Fruit fly (Drosophila melanogaster) whole organism, embryonic: ENCODE data around the gene CG14104.

ENCODE experiments used
- B-H1 ChIP-seq: fragments of 200-800 bp; sonication (Bioruptor generic); IDR thresholded peaks from 3 replicates; pipeline ENCODE4 v1.3.6; 2022; ENCODE audit warnings: missing biosample characterization, missing genetic modification characterization
- B-H2 ChIP-seq: fragments of 200-800 bp; sonication (Bioruptor generic); optimal IDR thresholded peaks from 2 replicates; lab custom pipeline; 2018; ENCODE audit warnings: missing biosample characterization, mild to moderate bottlenecking, missing genetic modification characterization
- CG10543 ChIP-seq: fragments of 200-800 bp; sonication (Bioruptor generic); optimal IDR thresholded peaks from 3 replicates; lab custom pipeline; 2017; ENCODE audit warnings: missing biosample characterization, mild to moderate bottlenecking, missing genetic modification characterization, moderate library complexity
- CG11504 ChIP-seq: fragments of 200-800 bp; sonication (Bioruptor generic); optimal IDR thresholded peaks from 3 replicates; lab custom pipeline; 2019; ENCODE audit warnings: missing biosample characterization, mild to moderate bottlenecking, missing genetic modification characterization, moderate library complexity
- CG11695 ChIP-seq: fragments of 200-800 bp; sonication (Bioruptor generic); IDR thresholded peaks from 3 replicates; pipeline ENCODE4 v1.3.6; 2022; ENCODE audit warnings: missing biosample characterization, missing genetic modification characterization
- CG1233 ChIP-seq: fragments of 200-800 bp; sonication (Bioruptor generic); optimal IDR thresholded peaks from 4 replicates; lab custom pipeline; 2018; ENCODE audit warnings: missing biosample characterization, mild to moderate bottlenecking, missing genetic modification characterization
- CG12659 ChIP-seq: fragments of 200-800 bp; sonication (Bioruptor generic); optimal IDR thresholded peaks from 3 replicates; lab custom pipeline; 2017; ENCODE audit warnings: mild to moderate bottlenecking, missing biosample characterization, missing genetic modification reagents, missing genetic modification characterization
- CG12769 ChIP-seq: fragments of 200-800 bp; sonication (Bioruptor generic); optimal IDR thresholded peaks from 2 replicates; lab custom pipeline; 2019; ENCODE audit warnings: missing biosample characterization, mild to moderate bottlenecking, missing genetic modification characterization, moderate library complexity
- CG14965 ChIP-seq: fragments of 200-800 bp; sonication (Bioruptor generic); optimal IDR thresholded peaks from 2 replicates; lab custom pipeline; 2016; ENCODE audit warnings: missing biosample characterization, missing genetic modification characterization, borderline replicate concordance
- CG15601 ChIP-seq: fragments of 200-800 bp; sonication (Bioruptor generic); optimal IDR thresholded peaks from 3 replicates; lab custom pipeline; 2019; ENCODE audit warnings: missing biosample characterization, mild to moderate bottlenecking, missing genetic modification characterization, moderate library complexity
- CG16863 ChIP-seq: fragments of 200-800 bp; sonication (Bioruptor generic); optimal IDR thresholded peaks from 3 replicates; lab custom pipeline; 2016; ENCODE audit warnings: missing biosample characterization, missing genetic modification characterization
- CG17359 ChIP-seq: fragments of 200-800 bp; sonication (Bioruptor generic); optimal IDR thresholded peaks from 3 replicates; lab custom pipeline; 2018; ENCODE audit warnings: missing biosample characterization, mild to moderate bottlenecking, missing genetic modification characterization, moderate library complexity
- CG18599 ChIP-seq: fragments of 200-800 bp; sonication (Bioruptor generic); optimal IDR thresholded peaks from 3 replicates; lab custom pipeline; 2017; ENCODE audit warnings: missing biosample characterization, missing genetic modification characterization, mild to moderate bottlenecking, moderate library complexity, missing genetic modification reagents
- CG2712 ChIP-seq: fragments of 200-800 bp; optimal IDR thresholded peaks from 3 replicates; lab custom pipeline; 2019; ENCODE audit warnings: missing biosample characterization, mild to moderate bottlenecking, missing genetic modification characterization, moderate library complexity
- CG34376 ChIP-seq: fragments of 200-800 bp; sonication (Bioruptor generic); optimal IDR thresholded peaks from 2 replicates; lab custom pipeline; 2018; ENCODE audit warnings: missing biosample characterization, mild to moderate bottlenecking, missing genetic modification characterization
- CG4360 ChIP-seq: fragments of 200-800 bp; sonication (Bioruptor generic); IDR thresholded peaks from 2 replicates; pipeline ENCODE4 v1.3.6; 2022; ENCODE audit warnings: missing biosample characterization, missing genetic modification characterization
- CG6765 ChIP-seq: fragments of 200-800 bp; sonication (Bioruptor generic); optimal IDR thresholded peaks from 3 replicates; lab custom pipeline; 2017; ENCODE audit warnings: missing biosample characterization, mild to moderate bottlenecking, missing genetic modification characterization
- CG7556 ChIP-seq: fragments of 200-800 bp; sonication (Bioruptor generic); optimal IDR thresholded peaks from 2 replicates; lab custom pipeline; 2017; ENCODE audit warnings: missing biosample characterization, mild to moderate bottlenecking, missing genetic modification characterization
- CG7786 ChIP-seq: fragments of 200-800 bp; sonication (Bioruptor generic); optimal IDR thresholded peaks from 2 replicates; lab custom pipeline; 2016; ENCODE audit warnings: missing biosample characterization, missing genetic modification characterization
- CG8089 ChIP-seq: fragments of 200-800 bp; sonication (Bioruptor generic); optimal IDR thresholded peaks from 3 replicates; lab custom pipeline; 2016; ENCODE audit warnings: missing biosample characterization, missing genetic modification characterization
- CG9797 ChIP-seq: fragments of 200-800 bp; sonication (Bioruptor generic); optimal IDR thresholded peaks from 3 replicates; lab custom pipeline; 2018; ENCODE audit warnings: missing biosample characterization, mild to moderate bottlenecking, missing genetic modification characterization
- CTCF ChIP-seq: fragments of 200-800 bp; sonication (Bioruptor generic); optimal IDR thresholded peaks from 2 replicates; lab custom pipeline; 2017; ENCODE audit warnings: missing biosample characterization, mild to moderate bottlenecking, missing genetic modification characterization, moderate library complexity
- HmgD ChIP-seq: fragments of 200-800 bp; sonication (Bioruptor generic); optimal IDR thresholded peaks from 3 replicates; lab custom pipeline; 2016; ENCODE audit warnings: missing biosample characterization, missing genetic modification characterization
- Hmx ChIP-seq: fragments of 200-800 bp; sonication (Bioruptor generic); optimal IDR thresholded peaks from 2 replicates; lab custom pipeline; 2016; ENCODE audit warnings: missing biosample characterization, missing genetic modification characterization
- Hr39 ChIP-seq: fragments of >200 bp; optimal IDR thresholded peaks from 2 replicates; lab custom pipeline; 2017
- Kr ChIP-seq: fragments of 200-800 bp; sonication (Bioruptor generic); optimal IDR thresholded peaks from 2 replicates; lab custom pipeline; 2017; ENCODE audit warnings: missing biosample characterization, mild to moderate bottlenecking, missing genetic modification characterization
- Max ChIP-seq: fragments of 200-800 bp; sonication (Bioruptor generic); optimal IDR thresholded peaks from 2 replicates; lab custom pipeline; 2016; ENCODE audit warnings: missing biosample characterization, mild to moderate bottlenecking, missing genetic modification characterization
- Nf-YA ChIP-seq: fragments of 200-800 bp; sonication (Bioruptor generic); IDR thresholded peaks from 2 replicates; pipeline ENCODE4 v1.3.6; 2022; ENCODE audit warnings: missing biosample characterization, missing genetic modification characterization
- Sry-β ChIP-seq: fragments of 200-800 bp; sonication (Bioruptor generic); optimal IDR thresholded peaks from 2 replicates; lab custom pipeline; 2018; ENCODE audit warnings: missing biosample characterization, mild to moderate bottlenecking, missing genetic modification characterization, moderate library complexity
- amos ChIP-seq: fragments of 200-800 bp; sonication (Bioruptor generic); IDR thresholded peaks from 2 replicates; pipeline ENCODE4 v1.3.6; 2022; ENCODE audit warnings: missing biosample characterization, missing genetic modification characterization; ENCODE audit not compliant: partially characterized antibody
- ara ChIP-seq: fragments of 200-800 bp; sonication (Bioruptor generic); IDR thresholded peaks from 2 replicates; pipeline ENCODE4 v1.3.6; 2022; ENCODE audit warnings: missing biosample characterization, missing genetic modification characterization
- bab2 ChIP-seq: fragments of 200-800 bp; sonication (Bioruptor generic); optimal IDR thresholded peaks from 2 replicates; lab custom pipeline; 2016; ENCODE audit warnings: missing biosample characterization, missing genetic modification characterization
- caup ChIP-seq: fragments of 200-800 bp; sonication (Bioruptor generic); optimal IDR thresholded peaks from 3 replicates; lab custom pipeline; 2017; ENCODE audit warnings: missing biosample characterization, mild to moderate bottlenecking, missing genetic modification characterization, moderate library complexity; ENCODE audit not compliant: severe bottlenecking
- chn ChIP-seq: fragments of 200-800 bp; sonication (Bioruptor generic); optimal IDR thresholded peaks from 2 replicates; lab custom pipeline; 2016; ENCODE audit warnings: missing biosample characterization, missing genetic modification characterization
- corto ChIP-seq: fragments of 200-800 bp; sonication (Bioruptor generic); optimal IDR thresholded peaks from 2 replicates; lab custom pipeline; 2016; ENCODE audit warnings: missing biosample characterization, mild to moderate bottlenecking, missing genetic modification characterization, moderate library complexity
- cwo ChIP-seq: fragments of 200-800 bp; sonication (Bioruptor generic); optimal IDR thresholded peaks from 3 replicates; lab custom pipeline; 2017; ENCODE audit warnings: missing biosample characterization, missing genetic modification characterization, mild to moderate bottlenecking, moderate library complexity, missing genetic modification reagents
- dysf ChIP-seq: fragments of 200-800 bp; sonication (Bioruptor generic); IDR thresholded peaks from 3 replicates; pipeline ENCODE4 v1.3.6; 2022; ENCODE audit warnings: missing biosample characterization, missing genetic modification characterization
- gro ChIP-seq: fragments of 200-800 bp; sonication (Bioruptor generic); optimal IDR thresholded peaks from 2 replicates; lab custom pipeline; 2016; ENCODE audit warnings: missing biosample characterization, missing genetic modification characterization
- gsb ChIP-seq: fragments of 200-800 bp; sonication (Bioruptor generic); IDR thresholded peaks from 2 replicates; pipeline ENCODE4 v1.3.6; 2022; ENCODE audit warnings: missing biosample characterization, missing genetic modification characterization
- kni ChIP-seq: fragments of 200-800 bp; sonication (Bioruptor generic); optimal IDR thresholded peaks from 3 replicates; lab custom pipeline; 2017; ENCODE audit warnings: mild to moderate bottlenecking, missing biosample characterization, missing genetic modification reagents, missing genetic modification characterization
- nom ChIP-seq: fragments of 200-800 bp; sonication (Bioruptor generic); optimal IDR thresholded peaks from 2 replicates; lab custom pipeline; 2017; ENCODE audit warnings: missing biosample characterization, missing genetic modification characterization, mild to moderate bottlenecking, moderate library complexity, missing genetic modification reagents
- org-1 ChIP-seq: fragments of 200-800 bp; sonication (Bioruptor generic); optimal IDR thresholded peaks from 2 replicates; lab custom pipeline; 2017; ENCODE audit warnings: missing biosample characterization, missing genetic modification characterization
- phol ChIP-seq: fragments of 200-800 bp; sonication (Bioruptor generic); optimal IDR thresholded peaks from 3 replicates; lab custom pipeline; 2018; ENCODE audit warnings: missing biosample characterization, mild to moderate bottlenecking, missing genetic modification characterization, moderate library complexity
- salm ChIP-seq: fragments of 200-800 bp; sonication (Bioruptor generic); optimal IDR thresholded peaks from 2 replicates; lab custom pipeline; 2018; ENCODE audit warnings: missing biosample characterization, mild to moderate bottlenecking, missing genetic modification characterization
- sisA ChIP-seq: fragments of 200-800 bp; sonication (Bioruptor generic); IDR thresholded peaks from 2 replicates; pipeline ENCODE4 v1.3.6; 2022; ENCODE audit warnings: missing biosample characterization, missing genetic modification characterization
- sob ChIP-seq: fragments of 200-800 bp; sonication (Bioruptor generic); IDR thresholded peaks from 2 replicates; pipeline ENCODE4 v1.3.6; 2022; ENCODE audit warnings: missing biosample characterization, missing genetic modification characterization
- tll ChIP-seq, 2 experiments: fragments of 200-800 bp in 1 of 2; fragments of >200 bp in 1 of 2; sonication (Bioruptor generic) in 1 of 2; optimal IDR thresholded peaks; 2 replicates each; lab custom pipeline; 2017 to 2019; ENCODE audit warnings: missing biosample characterization in 2 of 2, missing genetic modification characterization in 2 of 2, mild to moderate bottlenecking in 1 of 2, moderate library complexity in 1 of 2
- trem ChIP-seq: fragments of 200-800 bp; optimal IDR thresholded peaks from 3 replicates; lab custom pipeline; 2019; ENCODE audit warnings: missing biosample characterization, mild to moderate bottlenecking, missing genetic modification characterization, moderate library complexity
- usp ChIP-seq: fragments of >200 bp; optimal IDR thresholded peaks from 2 replicates; lab custom pipeline; 2017; ENCODE audit warnings: missing biosample characterization, missing genetic modification characterization

CG14104 gene

dm6 chr3L:19845047-19845906 is 38.3 kb upstream of the CG14104 start, which contains the start of gene Papss (continued):
- TF ChIP-seq CG11695 (GFP tag; lab: Robert Waterston, UW) (no peak), trem (tag; lab: Kevin White, UChicago) (peak; percentile 67), CG7786 (no peak), CG17359 (tag; lab: Kevin White, UChicago) (peak; percentile 41), CG14965 (GFP tag; lab: Kevin White, UChicago) (no peak), amos (GFP tag; lab: Robert Waterston, UW) (peak; percentile 84), CG18599 (GFP tag; lab: Kevin White, UChicago) (peak; percentile 87), CG8089 (GFP tag; lab: Kevin White, UChicago) (no peak), ara (GFP tag; lab: Robert Waterston, UW) (no peak), sisA (GFP tag; lab: Robert Waterston, UW) (no peak), cwo (GFP tag; lab: Kevin White, UChicago) (peak; percentile 24), bab2 (GFP tag; lab: Kevin White, UChicago) (no peak), CG34376 (GFP tag; lab: Kevin White, UChicago) (peak; percentile 69), nom (GFP tag; lab: Kevin White, UChicago) (no peak), CG4360 (GFP tag; lab: Robert Waterston, UW) (no peak), Max (GFP tag; lab: Kevin White, UChicago) (no peak), org-1 (GFP tag; lab: Kevin White, UChicago) (peak; percentile 66), CG12659 (GFP tag; lab: Kevin White, UChicago) (peak; percentile 15), phol (peak; percentile 40), dysf (GFP tag; lab: Robert Waterston, UW) (peak; percentile 17; the same call in 1 of the 3 replicates), HmgD (no peak), tll (GFP tag; optimal IDR thresholded peaks at IDR 0.05; lab: Kevin White, UChicago) (no peak), gsb (GFP tag; lab: Robert Waterston, UW) (no peak), CG6765 (GFP tag; lab: Kevin White, UChicago) (peak; percentile 18), CG2712 (no peak), kni (GFP tag; lab: Kevin White, UChicago) (peak; percentile 78), CG1233 (peak; percentile 52), corto (GFP tag; lab: Kevin White, UChicago) (no peak), CG15601 (tag; lab: Kevin White, UChicago) (peak; percentile 51), CG9797 (GFP tag; lab: Kevin White, UChicago) (no peak), Nf-YA (no peak), Sry-β (GFP tag; lab: Kevin White, UChicago) (no peak), chn (GFP tag; lab: Kevin White, UChicago) (no peak), caup (GFP tag; lab: Kevin White, UChicago) (peak; percentile 56), Hr39 (lab: Kevin White, UChicago) (no peak), usp (GFP tag; lab: Kevin White, UChicago) (no peak), Hmx (GFP tag; lab: Kevin White, UChicago) (no peak), B-H1 (GFP tag; lab: Robert Waterston, UW) (no peak), B-H2 (GFP tag; lab: Kevin White, UChicago) (peak; percentile 10), gro (GFP tag; lab: Kevin White, UChicago) (no peak), CG7556 (GFP tag; lab: Kevin White, UChicago) (peak; percentile 36), CG10543 (GFP tag; lab: Kevin White, UChicago) (peak; percentile 49), CTCF (GFP tag; lab: Kevin White, UChicago) (no peak), Kr (GFP tag; lab: Kevin White, UChicago) (no peak), salm (tag; lab: Kevin White, UChicago) (no peak), sob (GFP tag; lab: Robert Waterston, UW) (no peak; the same call in 1 of the 2 replicates), CG12769 (tag; lab: Kevin White, UChicago) (no peak), CG16863 (GFP tag; lab: Kevin White, UChicago) (no peak), CG11504 (tag; lab: Kevin White, UChicago) (no peak)
